Fruit fly (Drosophila melanogaster) whole organism, embryonic: Measurements from ENCODE around the gene Mob3.

Experiments
- CG13123 ChIP-seq: fragments of 200-800 bp; sonication (Bioruptor generic); optimal IDR thresholded peaks from 2 replicates; lab custom pipeline; 2016; ENCODE audit warnings: missing biosample characterization, missing genetic modification characterization
- CG2116 ChIP-seq: fragments of 200-800 bp; sonication (Bioruptor generic); optimal IDR thresholded peaks from 3 replicates; lab custom pipeline; 2018; ENCODE audit warnings: missing biosample characterization, mild to moderate bottlenecking, missing genetic modification characterization
- CG4617 ChIP-seq: fragments of 200-800 bp; sonication (Bioruptor generic); optimal IDR thresholded peaks from 3 replicates; lab custom pipeline; 2016; ENCODE audit warnings: missing biosample characterization, missing genetic modification characterization, borderline replicate concordance
- CG6272 ChIP-seq: fragments of 200-800 bp; sonication (Bioruptor generic); IDR thresholded peaks from 2 replicates; pipeline ENCODE4 v1.3.6; 2022; ENCODE audit warnings: missing biosample characterization, missing genetic modification characterization
- Lhr ChIP-seq: fragments of 200-800 bp; sonication (Bioruptor generic); optimal IDR thresholded peaks from 3 replicates; lab custom pipeline; 2017; ENCODE audit warnings: mild to moderate bottlenecking, missing biosample characterization, missing genetic modification reagents, missing genetic modification characterization
- ap ChIP-seq: fragments of 200-800 bp; sonication (Bioruptor generic); IDR thresholded peaks from 2 replicates; pipeline ENCODE4 v1.3.6; 2022; ENCODE audit warnings: missing biosample characterization, missing genetic modification characterization
- cad ChIP-seq: fragments of >200 bp; optimal IDR thresholded peaks from 2 replicates; lab custom pipeline; 2017; ENCODE audit warnings: missing biosample characterization, missing genetic modification characterization
- hb ChIP-seq: fragments of 200-800 bp; sonication (Bioruptor generic); IDR thresholded peaks from 3 replicates; pipeline ENCODE4 v1.3.6; 2022; ENCODE audit warnings: missing biosample characterization, missing genetic modification characterization; ENCODE audit not compliant: partially characterized antibody
- slp2 ChIP-seq: fragments of 200-800 bp; sonication (Bioruptor generic); optimal IDR thresholded peaks from 2 replicates; lab custom pipeline; 2016; ENCODE audit warnings: missing biosample characterization, missing genetic modification characterization
- vfl ChIP-seq: fragments of 200-800 bp; sonication (Bioruptor generic); optimal IDR thresholded peaks from 2 replicates; lab custom pipeline; 2016; ENCODE audit warnings: missing biosample characterization, missing genetic modification characterization
- zen ChIP-seq: fragments of 200-800 bp; sonication (Bioruptor generic); optimal IDR thresholded peaks from 3 replicates; lab custom pipeline; 2018; ENCODE audit warnings: missing biosample characterization, mild to moderate bottlenecking, missing genetic modification characterization, moderate library complexity

DNA sequence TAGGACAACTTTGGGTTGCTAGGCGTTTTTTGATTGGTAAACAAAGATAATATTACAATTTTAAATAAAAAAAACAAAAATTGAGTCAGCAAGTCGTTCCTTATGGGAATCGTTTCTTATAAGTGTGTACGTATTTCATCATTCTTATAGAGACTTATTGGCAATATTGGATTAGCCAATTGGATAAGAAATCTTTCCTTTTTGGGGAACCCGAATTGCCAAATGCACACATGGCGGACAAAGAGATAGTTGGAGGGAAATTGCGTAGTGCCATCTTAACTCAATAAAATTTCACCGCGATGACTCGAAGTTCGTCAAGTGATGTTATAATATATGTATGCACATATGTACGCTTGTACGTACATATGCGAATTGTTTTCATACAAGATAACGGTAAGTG, 26.1 kb downstream of the Mob3 start:
- TF ChIP-seq ap (GFP tag; lab: Robert Waterston, UW) (no peak), vfl (GFP tag; lab: Kevin White, UChicago) (no peak), cad (GFP tag; lab: Kevin White, UChicago) (no peak), CG4617 (no peak), Lhr (GFP tag; lab: Kevin White, UChicago) (no peak), zen (no peak), slp2 (no peak), hb (no peak), CG6272 (GFP tag; lab: Robert Waterston, UW) (no peak), CG2116 (GFP tag; lab: Kevin White, UChicago) (no peak), CG13123 (GFP tag; lab: Kevin White, UChicago) (no peak)
